Worm (Caenorhabditis elegans): ENCODE measurements around the gene nhr-91.

Gene nhr-91

DNA sequence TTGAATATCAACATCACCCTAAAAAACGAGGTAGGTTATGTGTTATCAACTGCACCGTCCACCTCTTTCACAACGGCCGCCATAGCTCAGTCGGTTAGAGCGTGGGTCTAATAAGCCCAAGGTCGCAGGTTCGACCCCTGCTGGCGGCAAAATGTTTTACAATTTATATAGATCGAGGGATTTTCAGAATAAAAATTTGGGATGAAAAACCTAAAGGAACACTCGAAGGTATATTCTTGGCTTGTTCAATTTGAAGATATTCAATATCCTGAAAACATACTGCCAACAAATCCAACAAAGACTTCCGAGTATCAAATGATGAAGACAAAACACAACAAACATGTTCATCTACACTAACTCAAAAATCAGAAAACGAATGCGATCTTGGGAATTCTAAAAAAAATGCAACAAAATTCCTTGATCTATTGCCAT, 11.8 kb upstream of the nhr-91 start (continued):
- no peak for TF ChIP-seq daf-19 (GFP tag; conservative IDR thresholded peaks at IDR 0.05)
- peak; percentile 73; the same call in 1 of the 2 replicates for TF ChIP-seq D1046.2 (GFP tag; IDR thresholded peaks at IDR 0.05)
- TF ChIP-seq hlh-30 (tag; optimal IDR thresholded peaks at IDR 0.05; ENCODE audit: insufficient read depth): peak; percentile 9
- no peak for TF ChIP-seq R02D3.7 (tag; optimal IDR thresholded peaks at IDR 0.05)
- no peak for TF ChIP-seq zag-1 (tag; optimal IDR thresholded peaks at IDR 0.05)
- TF ChIP-seq saeg-2 (GFP tag; IDR thresholded peaks at IDR 0.05): 0 out of 2 replicates have a peak, but pooled peaks have one; percentile 26
- 0 out of 2 replicates have a peak, but pooled peaks have one; percentile 49 for TF ChIP-seq hmg-1.1 (GFP tag; IDR thresholded peaks at IDR 0.05)
- no peak for TF ChIP-seq nhr-77 (tag; optimal IDR thresholded peaks at IDR 0.05)
- no peak for TF ChIP-seq ces-1 (GFP tag; optimal IDR thresholded peaks at IDR 0.05)
- peak; percentile 51; the same call in 1 of the 2 replicates for TF ChIP-seq mdt-29 (GFP tag; IDR thresholded peaks at IDR 0.05)
- TF ChIP-seq ceh-44 (GFP tag; IDR thresholded peaks at IDR 0.05): no peak
- 0 out of 2 replicates have a peak, but pooled peaks have one; percentile 56 for TF ChIP-seq zfp-3 (GFP tag; conservative IDR thresholded peaks at IDR 0.05)
- no peak for TF ChIP-seq lin-15B (tag; optimal IDR thresholded peaks at IDR 0.05)
- TF ChIP-seq T20F7.1 (GFP tag; optimal IDR thresholded peaks at IDR 0.05): peak; percentile 56
- TF ChIP-seq pqm-1 (tag; optimal IDR thresholded peaks at IDR 0.05): no peak
- peak; percentile 64 for TF ChIP-seq aha-1 (tag)
- peak; percentile 53; the same call in 1 of the 2 replicates for TF ChIP-seq ceh-20 (GFP tag; IDR thresholded peaks at IDR 0.05)
- TF ChIP-seq ceh-82 (tag; optimal IDR thresholded peaks at IDR 0.05): no peak
- no peak for TF ChIP-seq mxl-2 (GFP tag; conservative IDR thresholded peaks at IDR 0.05)
- TF ChIP-seq madf-9 (GFP tag; conservative IDR thresholded peaks at IDR 0.05): no peak; the same call in 1 of the 2 replicates
- TF ChIP-seq nhr-41 (GFP tag; IDR thresholded peaks at IDR 0.05): peak; percentile 63; the same call in 1 of the 2 replicates
- peak; percentile 69 for TF ChIP-seq nhr-48 (tag; optimal IDR thresholded peaks at IDR 0.05)
- 0 out of 2 replicates have a peak, but pooled peaks have one; percentile 51 for TF ChIP-seq tra-1 (GFP tag; IDR thresholded peaks at IDR 0.05)
- peak; percentile 45 for TF ChIP-seq unc-130 (GFP tag; optimal IDR thresholded peaks at IDR 0.05)
- TF ChIP-seq aly-2 (tag; optimal IDR thresholded peaks at IDR 0.05): no peak
- TF ChIP-seq dmd-9 (GFP tag; IDR thresholded peaks at IDR 0.05): 0 out of 2 replicates have a peak, but pooled peaks have one; percentile 33
- no peak for TF ChIP-seq unc-39 (tag; optimal IDR thresholded peaks at IDR 0.05)
- peak; percentile 86 for TF ChIP-seq vab-7 (GFP tag; IDR thresholded peaks at IDR 0.05)
- TF ChIP-seq mxl-3 (GFP tag; optimal IDR thresholded peaks at IDR 0.05): peak; percentile 29
- TF ChIP-seq daf-8 (GFP tag; IDR thresholded peaks at IDR 0.05): no peak
- TF ChIP-seq Y48G9A.11 (GFP tag; IDR thresholded peaks at IDR 0.05): 0 out of 2 replicates have a peak, but pooled peaks have one; percentile 28
- TF ChIP-seq lin-39 (tag; optimal IDR thresholded peaks at IDR 0.05): no peak
- no peak for TF ChIP-seq F44E2.7 (GFP tag; IDR thresholded peaks at IDR 0.05)
- no peak for TF ChIP-seq ztf-11 (tag; optimal IDR thresholded peaks at IDR 0.05)
- TF ChIP-seq lin-29 (GFP tag; IDR thresholded peaks at IDR 0.05): no peak
- TF ChIP-seq zip-11 (GFP tag; IDR thresholded peaks at IDR 0.05): no peak
- TF ChIP-seq php-3 (GFP tag; IDR thresholded peaks at IDR 0.05): no peak
- TF ChIP-seq lim-7 (GFP tag; IDR thresholded peaks at IDR 0.05): peak; percentile 95
- no peak for TF ChIP-seq nhr-237 (tag; optimal IDR thresholded peaks at IDR 0.05)
- TF ChIP-seq F10B5.3 (tag; optimal IDR thresholded peaks at IDR 0.05): peak; percentile 49
- 0 out of 2 replicates have a peak, but pooled peaks have one; percentile 38 for TF ChIP-seq ZK337.2 (GFP tag; IDR thresholded peaks at IDR 0.05)
- no peak; the same call in 1 of the 2 replicates for TF ChIP-seq lin-38 (GFP tag; IDR thresholded peaks at IDR 0.05)
- TF ChIP-seq Y5F2A.4 (GFP tag; optimal IDR thresholded peaks at IDR 0.05): peak; percentile 67
- TF ChIP-seq nhr-25 (tag; optimal IDR thresholded peaks at IDR 0.05; ENCODE audit: borderline replicate concordance, insufficient read depth): peak; percentile 41
- no peak for TF ChIP-seq hlh-11 (tag; optimal IDR thresholded peaks at IDR 0.05)
- no peak for TF ChIP-seq jun-1 (tag; optimal IDR thresholded peaks at IDR 0.05)
- TF ChIP-seq dve-1 (tag; optimal IDR thresholded peaks at IDR 0.05; ENCODE audit: insufficient read depth): peak; percentile 83
- TF ChIP-seq cey-2 (tag; optimal IDR thresholded peaks at IDR 0.05; ENCODE audit: borderline replicate concordance, insufficient read depth): peak; percentile 57
- TF ChIP-seq F26F4.8 (GFP tag; conservative IDR thresholded peaks at IDR 0.05): peak; percentile 65; the same call in 1 of the 2 replicates
- no peak for TF ChIP-seq egl-27 (tag; optimal IDR thresholded peaks at IDR 0.05)

Measured in whole organism, L4 larva.